Worm (Caenorhabditis elegans) whole organism, L4 larva: ENCODE measurements around the gene F35E8.9.

Experiments used
- Y105C5A.15 ChIP-seq: fragments of 200-800 bp; sonication (Bioruptor generic); IDR thresholded peaks from 2 replicates; pipeline ENCODE4 v1.3.6; 2022; ENCODE audit warnings: missing genetic modification characterization, missing compliant biosample characterization
- aly-2 ChIP-seq: sonication (generic microtip); optimal IDR thresholded peaks from 2 replicates; lab custom pipeline; 2018; ENCODE audit warnings: missing biosample characterization, missing genetic modification characterization
- dpl-1 ChIP-seq: fragments of 150-350 bp; optimal IDR thresholded peaks from 2 replicates; lab custom pipeline; 2014; ENCODE audit warnings: missing biosample characterization, missing genetic modification reagents, missing genetic modification characterization
- lsy-2 ChIP-seq, 2 experiments: fragments of 150-350 bp in 1 of 2; sonication (generic microtip) in 1 of 2; optimal IDR thresholded peaks; 2 replicates each; lab custom pipeline; 2014 to 2017; ENCODE audit warnings: missing biosample characterization in 2 of 2, missing genetic modification characterization in 2 of 2
- mdl-1 ChIP-seq, 2 experiments: fragments of 150-350 bp in 1 of 2; sonication (generic microtip) in 1 of 2; optimal IDR thresholded peaks; 2 replicates each; lab custom pipeline; 2014 to 2017; ENCODE audit warnings: missing biosample characterization in 2 of 2, missing genetic modification characterization in 2 of 2
- nhr-41 ChIP-seq: fragments of 200-800 bp; sonication (Bioruptor generic); IDR thresholded peaks from 2 replicates; pipeline ENCODE4 v1.3.6; 2022; ENCODE audit warnings: missing genetic modification reagents, missing genetic modification characterization, missing compliant biosample characterization
- unc-39 ChIP-seq: sonication (generic microtip); optimal IDR thresholded peaks from 2 replicates; lab custom pipeline; 2017; ENCODE audit warnings: missing biosample characterization, missing genetic modification characterization
- unc-62 ChIP-seq, 3 experiments: fragments of 150-350 bp in 1 of 3; sonication (generic microtip); optimal IDR thresholded peaks in 2 of 3; peaks in 1 of 3; 1 replicate in 1 of 3; 2 replicates in 2 of 3; lab custom pipeline; 2014 to 2017; ENCODE audit warnings: missing biosample characterization in 3 of 3, missing genetic modification characterization in 3 of 3, missing genetic modification reagents in 3 of 3, missing genotype in 1 of 3
- ztf-11 ChIP-seq: fragments of 150-350 bp; optimal IDR thresholded peaks from 2 replicates; lab custom pipeline; 2014; ENCODE audit warnings: missing biosample characterization, missing genetic modification characterization

DNA sequence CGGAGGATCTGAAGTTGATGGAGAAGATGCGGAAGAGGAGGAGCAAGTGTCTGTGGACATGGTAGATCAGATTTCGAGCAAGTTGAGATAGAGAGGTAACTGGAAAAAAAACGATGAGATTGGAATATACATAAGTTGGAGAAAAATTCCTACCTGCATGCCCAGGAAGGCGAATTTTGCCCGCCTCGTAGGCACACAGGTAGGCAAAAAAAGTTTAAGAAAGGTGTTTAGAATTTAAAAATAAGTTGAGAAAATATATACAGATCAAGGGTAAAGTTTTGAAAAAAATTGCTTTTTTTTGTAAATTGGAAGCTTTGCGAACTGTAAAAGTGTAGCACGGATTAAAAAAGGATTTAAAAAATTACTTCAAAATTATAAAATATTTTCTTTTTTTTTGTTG lies 37.9 kb downstream of the F35E8.9 start, which contains the start of gene nhr-84:
- TF ChIP-seq ztf-11 (tag; lab: Kevin White, UChicago) (no peak), dpl-1 (no peak), Y105C5A.15 (GFP tag; lab: Robert Waterston, UW) (no peak), lsy-2 (tag; optimal IDR thresholded peaks at IDR 0.05; lab: Kevin White, UChicago) (no peak), aly-2 (tag; lab: Kevin White, UChicago) (no peak), unc-62 (GFP tag; optimal IDR thresholded peaks at IDR 0.05 in 1 of 2; lab: Kevin White, UChicago) (no peak), unc-62 (tag; optimal IDR thresholded peaks at IDR 0.05; lab: Kevin White, UChicago) (no peak), mdl-1 (tag; optimal IDR thresholded peaks at IDR 0.05; lab: Kevin White, UChicago) (no peak), nhr-41 (GFP tag; lab: Robert Waterston, UW) (no peak), unc-39 (tag; lab: Kevin White, UChicago) (no peak)
